Worm (Caenorhabditis elegans) whole organism, L2 larva: Measurements from ENCODE around the gene ptr-16.

Source experiments
- ama-1 ChIP-seq: fragments of 150-350 bp; optimal IDR thresholded peaks from 2 replicates; lab custom pipeline; 2018; ENCODE audit warnings: inconsistent platforms
- ceh-82 ChIP-seq: fragments of 150-350 bp; optimal IDR thresholded peaks from 2 replicates; lab custom pipeline; 2014; ENCODE audit warnings: missing biosample characterization, missing genetic modification characterization
- egl-27 ChIP-seq: sonication (generic microtip); optimal IDR thresholded peaks from 3 replicates; lab custom pipeline; 2017; ENCODE audit warnings: missing biosample characterization, missing genetic modification reagents, missing genetic modification characterization
- elt-3 ChIP-seq: sonication (generic microtip); optimal IDR thresholded peaks from 2 replicates; lab custom pipeline; 2017; ENCODE audit warnings: missing biosample characterization, missing genetic modification characterization
- fos-1 ChIP-seq: fragments of 150-350 bp; optimal IDR thresholded peaks from 2 replicates; lab custom pipeline; 2014; ENCODE audit warnings: missing biosample characterization, missing genetic modification characterization
- lin-13 ChIP-seq: fragments of 150-350 bp; optimal IDR thresholded peaks from 2 replicates; lab custom pipeline; 2014; ENCODE audit warnings: missing biosample characterization, missing genetic modification reagents, missing genetic modification characterization
- mab-5 ChIP-seq: fragments of 150-350 bp; optimal IDR thresholded peaks from 2 replicates; lab custom pipeline; 2014; ENCODE audit warnings: missing biosample characterization, missing genetic modification characterization
- mdl-1 ChIP-seq, 2 experiments: fragments of 150-350 bp in 1 of 2; sonication (generic microtip) in 1 of 2; optimal IDR thresholded peaks; 2 replicates each; lab custom pipeline; 2017; ENCODE audit warnings: missing biosample characterization in 2 of 2, missing genetic modification characterization in 2 of 2
- nhr-10 ChIP-seq: sonication (generic microtip); optimal IDR thresholded peaks from 2 replicates; lab custom pipeline; 2017; ENCODE audit warnings: missing biosample characterization, missing genetic modification characterization
- nhr-237 ChIP-seq: fragments of 150-350 bp; optimal IDR thresholded peaks from 2 replicates; lab custom pipeline; 2014; ENCODE audit warnings: missing biosample characterization, missing genetic modification characterization
- snpc-4 ChIP-seq: fragments of 150-350 bp; optimal IDR thresholded peaks from 2 replicates; lab custom pipeline; 2014; ENCODE audit warnings: missing biosample characterization, missing genetic modification characterization
- zag-1 ChIP-seq: fragments of 150-350 bp; optimal IDR thresholded peaks from 2 replicates; lab custom pipeline; 2014; ENCODE audit warnings: missing biosample characterization, missing genetic modification characterization
- ztf-11 ChIP-seq: sonication (generic microtip); optimal IDR thresholded peaks from 2 replicates; lab custom pipeline; 2017; ENCODE audit warnings: missing biosample characterization, missing genetic modification characterization

- TF ChIP-seq ztf-11 (tag; lab: Kevin White, UChicago) (no peak), mdl-1 (tag; optimal IDR thresholded peaks at IDR 0.05; lab: Kevin White, UChicago) (no peak), snpc-4 (tag; lab: Kevin White, UChicago) (peak; percentile 24), lin-13 (GFP tag; lab: Kevin White, UChicago) (peak; percentile 77), zag-1 (tag; lab: Kevin White, UChicago) (no peak), nhr-10 (tag; lab: Kevin White, UChicago) (no peak), fos-1 (peak; percentile 18), mab-5 (tag; lab: Kevin White, UChicago) (no peak), egl-27 (tag; lab: Kevin White, UChicago) (no peak), elt-3 (tag; lab: Kevin White, UChicago) (no peak), ceh-82 (tag; lab: Kevin White, UChicago) (no peak), ama-1 (lab: Kevin White, UChicago) (no peak), nhr-237 (tag; lab: Kevin White, UChicago) (no peak)
Observed at ce11 chrV:1195995-1196394, 30.5 kb downstream of the ptr-16 start, which contains the start of the genes wrb-1 and Y50D4A.4.
